Fruit fly (Drosophila melanogaster): ENCODE results near the gene CG7457.
A peak's percentile ranks its signal among the peaks of the same experiment; 100 is the strongest.

Gene CG7457

dm6 chr3L:7718561-7719417 lies 7.5 kb downstream of the CG7457 start, which contains the start of gene Mcad (continued):
- TF ChIP-seq CG31365 (tag; optimal IDR thresholded peaks at IDR 0.05): peak; percentile 64
- peak; percentile 96 for TF ChIP-seq CG9932 (GFP tag; IDR thresholded peaks at IDR 0.05)
- TF ChIP-seq slou (GFP tag; optimal IDR thresholded peaks at IDR 0.05): peak; percentile 93
- no peak for TF ChIP-seq fd102C (GFP tag; optimal IDR thresholded peaks at IDR 0.05)
- no peak for TF ChIP-seq Elba2 (GFP tag; optimal IDR thresholded peaks at IDR 0.05)
- peak; percentile 97 for TF ChIP-seq HHEX (GFP tag; optimal IDR thresholded peaks at IDR 0.05)
- peak; percentile 97 for TF ChIP-seq CG18599 (GFP tag; optimal IDR thresholded peaks at IDR 0.05)
- peak; percentile 77 for TF ChIP-seq CG12155 (GFP tag; optimal IDR thresholded peaks at IDR 0.05)
- no peak for TF ChIP-seq CG11398 (GFP tag; optimal IDR thresholded peaks at IDR 0.05)
- peak; percentile 57 for TF ChIP-seq CG7928 (GFP tag; optimal IDR thresholded peaks at IDR 0.05)
- TF ChIP-seq ranshi (GFP tag; IDR thresholded peaks at IDR 0.05): peak; percentile 96
- TF ChIP-seq org-1 (GFP tag; optimal IDR thresholded peaks at IDR 0.05): peak; percentile 81
- TF ChIP-seq exex (tag; optimal IDR thresholded peaks at IDR 0.05): peak; percentile 84
- TF ChIP-seq pita (GFP tag; optimal IDR thresholded peaks at IDR 0.05): no peak
- TF ChIP-seq amos (GFP tag; IDR thresholded peaks at IDR 0.05; ENCODE audit: partially characterized antibody): no peak
- peak; percentile 97 for TF ChIP-seq CG10147 (GFP tag; optimal IDR thresholded peaks at IDR 0.05)
- no peak; the same call in 1 of the 2 replicates for TF ChIP-seq sim (GFP tag; IDR thresholded peaks at IDR 0.05)
- TF ChIP-seq chn (GFP tag; optimal IDR thresholded peaks at IDR 0.05): peak; percentile 43
- peak; percentile 14 for TF ChIP-seq CG8089 (GFP tag; optimal IDR thresholded peaks at IDR 0.05)
- TF ChIP-seq ssp (GFP tag; IDR thresholded peaks at IDR 0.05): peak; percentile 87
- peak; percentile 57 for TF ChIP-seq ara (GFP tag; IDR thresholded peaks at IDR 0.05)
- peak; percentile 36 for TF ChIP-seq ab (GFP tag; optimal IDR thresholded peaks at IDR 0.05)
- peak; percentile 92 for TF ChIP-seq CG11247 (GFP tag; IDR thresholded peaks at IDR 0.05)
- TF ChIP-seq usp (GFP tag; optimal IDR thresholded peaks at IDR 0.05): no peak
- TF ChIP-seq so (GFP tag; IDR thresholded peaks at IDR 0.05): peak; percentile 90; the same call in 2 of the 3 replicates
- TF ChIP-seq CG17912 (GFP tag; optimal IDR thresholded peaks at IDR 0.05): no peak
- peak; percentile 75 for TF ChIP-seq tio (GFP tag; optimal IDR thresholded peaks at IDR 0.05)
- peak; percentile 84 for TF ChIP-seq Dek (tag; optimal IDR thresholded peaks at IDR 0.05)
- peak; percentile 52 for TF ChIP-seq Dip2 (GFP tag; IDR thresholded peaks at IDR 0.05)
- TF ChIP-seq CG4404 (GFP tag; IDR thresholded peaks at IDR 0.05): peak; percentile 36
- no peak for TF ChIP-seq jumu (GFP tag; optimal IDR thresholded peaks at IDR 0.05)
- TF ChIP-seq CG17829 (tag; optimal IDR thresholded peaks at IDR 0.05): peak; percentile 74
- no peak; the same call in 2 of the 3 replicates for TF ChIP-seq CG6175 (GFP tag; IDR thresholded peaks at IDR 0.05)
- peak; percentile 92 for TF ChIP-seq tap (tag; optimal IDR thresholded peaks at IDR 0.05)
- TF ChIP-seq grau (tag; optimal IDR thresholded peaks at IDR 0.05): peak; percentile 88
- peak; percentile 52 for TF ChIP-seq zfh2 (GFP tag; optimal IDR thresholded peaks at IDR 0.05)
- peak; percentile 85 for TF ChIP-seq CG32532 (GFP tag; IDR thresholded peaks at IDR 0.05)
- TF ChIP-seq CG9437 (GFP tag; optimal IDR thresholded peaks at IDR 0.05): peak; percentile 99
- no peak for TF ChIP-seq aop (GFP tag; IDR thresholded peaks at IDR 0.05)
- peak; percentile 88 for TF ChIP-seq CG13424 (tag; optimal IDR thresholded peaks at IDR 0.05)
- peak; percentile 85 for TF ChIP-seq Xbp1 (GFP tag; optimal IDR thresholded peaks at IDR 0.05)
- no peak for TF ChIP-seq en (GFP tag; optimal IDR thresholded peaks at IDR 0.05)
- TF ChIP-seq CG10979 (tag; optimal IDR thresholded peaks at IDR 0.05): peak; percentile 95
- TF ChIP-seq CG11456 (GFP tag; IDR thresholded peaks at IDR 0.05): peak; percentile 89
- no peak for TF ChIP-seq CG6791 (GFP tag; IDR thresholded peaks at IDR 0.05; ENCODE audit: partially characterized antibody)
- TF ChIP-seq mld (GFP tag; IDR thresholded peaks at IDR 0.05; ENCODE audit: partially characterized antibody): no peak
- no peak for TF ChIP-seq dan (GFP tag; IDR thresholded peaks at IDR 0.05)
- peak; percentile 97 for TF ChIP-seq lbe (GFP tag; optimal IDR thresholded peaks at IDR 0.05)
- peak in 1 of 2 experiments; percentile 37 for TF ChIP-seq crp (GFP tag; optimal IDR thresholded peaks at IDR 0.05)
